Worm (Caenorhabditis elegans): Measurements from ENCODE around the gene W07A12.4.

DNA sequence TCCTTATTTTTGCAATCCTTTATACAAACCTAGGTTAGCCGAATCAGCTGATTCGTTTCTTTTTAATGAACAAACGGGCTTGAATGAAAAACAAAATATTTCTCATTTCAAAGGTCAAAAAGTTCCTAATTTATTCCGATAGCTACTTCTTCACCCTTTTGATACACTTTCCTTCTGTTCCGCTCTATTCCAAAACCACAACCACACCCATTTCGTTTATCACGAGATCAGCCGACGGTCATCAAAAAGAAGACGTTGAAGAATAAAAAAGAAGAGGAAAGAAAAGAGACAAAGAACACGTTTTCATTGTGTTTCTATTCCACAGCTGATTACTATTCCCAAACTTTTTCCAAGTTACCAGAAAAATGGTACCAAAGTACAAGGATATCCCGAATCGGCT lies 2.0 kb downstream of the W07A12.4 start:
- TF ChIP-seq mdl-1 (tag; optimal IDR thresholded peaks at IDR 0.05) (no peak), lin-39 (tag; optimal IDR thresholded peaks at IDR 0.05) (no peak), lsy-2 (tag; optimal IDR thresholded peaks at IDR 0.05) (no peak), C16A3.4 (tag; optimal IDR thresholded peaks at IDR 0.05) (no peak), sox-4 (tag; optimal IDR thresholded peaks at IDR 0.05) (no peak)

Measured in whole organism, L1 larva.